Fruit fly (Drosophila melanogaster) whole organism, embryonic: ENCODE results near the gene Bx42.

Experiments used
- BEAF-32 ChIP-seq: fragments of 200-800 bp; sonication (Bioruptor generic); optimal IDR thresholded peaks from 3 replicates; lab custom pipeline; 2017; ENCODE audit warnings: missing biosample characterization, missing genetic modification characterization, mild to moderate bottlenecking, moderate library complexity, missing genetic modification reagents
- CG10147 ChIP-seq: fragments of 200-800 bp; sonication (Bioruptor generic); optimal IDR thresholded peaks from 2 replicates; lab custom pipeline; 2019; ENCODE audit warnings: missing biosample characterization, mild to moderate bottlenecking, missing genetic modification characterization, moderate library complexity
- CG10543 ChIP-seq: fragments of 200-800 bp; sonication (Bioruptor generic); optimal IDR thresholded peaks from 3 replicates; lab custom pipeline; 2017; ENCODE audit warnings: missing biosample characterization, mild to moderate bottlenecking, missing genetic modification characterization, moderate library complexity
- CG10654 ChIP-seq: fragments of 200-800 bp; sonication (Bioruptor generic); optimal IDR thresholded peaks from 2 replicates; lab custom pipeline; 2016; ENCODE audit warnings: missing biosample characterization, missing genetic modification characterization
- CG10959 ChIP-seq: fragments of 200-800 bp; sonication (Bioruptor generic); IDR thresholded peaks from 2 replicates; pipeline ENCODE4 v1.3.6; 2022; ENCODE audit warnings: missing biosample characterization, missing genetic modification characterization
- CG15073 ChIP-seq: fragments of 200-800 bp; sonication (Bioruptor generic); optimal IDR thresholded peaks from 2 replicates; lab custom pipeline; 2016; ENCODE audit warnings: missing biosample characterization, missing genetic modification characterization
- CG15514 ChIP-seq: fragments of 200-800 bp; sonication (Bioruptor generic); optimal IDR thresholded peaks from 3 replicates; lab custom pipeline; 2017; ENCODE audit warnings: missing biosample characterization, missing genetic modification characterization, mild to moderate bottlenecking, moderate library complexity, missing genetic modification reagents
- CG16863 ChIP-seq: fragments of 200-800 bp; sonication (Bioruptor generic); optimal IDR thresholded peaks from 3 replicates; lab custom pipeline; 2016; ENCODE audit warnings: missing biosample characterization, missing genetic modification characterization
- CG17361 ChIP-seq: fragments of 200-800 bp; sonication (Bioruptor generic); IDR thresholded peaks from 3 replicates; pipeline ENCODE4 v1.3.6; 2022; ENCODE audit warnings: missing biosample characterization, missing genetic modification characterization
- CG2199 ChIP-seq: fragments of 200-800 bp; sonication (Bioruptor generic); IDR thresholded peaks from 3 replicates; pipeline ENCODE4 v1.3.6; 2022; ENCODE audit warnings: missing biosample characterization, missing genetic modification characterization
- CG2875 ChIP-seq: fragments of 200-800 bp; sonication (Bioruptor generic); optimal IDR thresholded peaks from 2 replicates; lab custom pipeline; 2017; ENCODE audit warnings: missing biosample characterization, mild to moderate bottlenecking, missing genetic modification characterization, missing genetic modification reagents
- CG2889 ChIP-seq: fragments of 200-800 bp; sonication (Bioruptor generic); IDR thresholded peaks from 3 replicates; pipeline ENCODE4 v1.3.6; 2022; ENCODE audit warnings: missing biosample characterization, missing genetic modification characterization
- CG30020 ChIP-seq: fragments of 200-800 bp; optimal IDR thresholded peaks from 2 replicates; lab custom pipeline; 2019; ENCODE audit warnings: missing biosample characterization, mild to moderate bottlenecking, missing genetic modification characterization, moderate library complexity
- CG30403 ChIP-seq: fragments of 200-800 bp; sonication (Bioruptor generic); optimal IDR thresholded peaks from 3 replicates; lab custom pipeline; 2016; ENCODE audit warnings: missing biosample characterization, missing genetic modification characterization
- CG34376 ChIP-seq: fragments of 200-800 bp; sonication (Bioruptor generic); optimal IDR thresholded peaks from 2 replicates; lab custom pipeline; 2018; ENCODE audit warnings: missing biosample characterization, mild to moderate bottlenecking, missing genetic modification characterization
- CG8924 ChIP-seq: fragments of 200-800 bp; optimal IDR thresholded peaks from 3 replicates; lab custom pipeline; 2019; ENCODE audit warnings: missing biosample characterization, mild to moderate bottlenecking, missing genetic modification characterization, moderate library complexity
- CG9817 ChIP-seq: fragments of 200-800 bp; sonication (Bioruptor generic); optimal IDR thresholded peaks from 2 replicates; lab custom pipeline; 2018; ENCODE audit warnings: missing biosample characterization, mild to moderate bottlenecking, missing genetic modification characterization, moderate library complexity
- D19B ChIP-seq: fragments of 200-800 bp; sonication (Bioruptor generic); optimal IDR thresholded peaks from 2 replicates; lab custom pipeline; 2017; ENCODE audit warnings: missing biosample characterization, mild to moderate bottlenecking, missing genetic modification characterization
- Dfd ChIP-seq, 2 experiments: fragments of >200 bp; optimal IDR thresholded peaks; 2 replicates each; lab custom pipeline; 2017; ENCODE audit warnings: missing biosample characterization in 2 of 2, missing genetic modification characterization in 2 of 2
- Dip3 ChIP-seq: fragments of 200-800 bp; sonication (Bioruptor generic); optimal IDR thresholded peaks from 3 replicates; lab custom pipeline; 2016; ENCODE audit warnings: missing biosample characterization, missing genetic modification characterization
- Doc2 ChIP-seq: fragments of 200-800 bp; sonication (Bioruptor generic); IDR thresholded peaks from 2 replicates; pipeline ENCODE4 v1.3.6; 2022; ENCODE audit warnings: missing biosample characterization, missing genetic modification characterization
- Eip74EF ChIP-seq, 2 experiments: fragments of 200-800 bp in 1 of 2; fragments of >200 bp in 1 of 2; sonication (Bioruptor generic) in 1 of 2; optimal IDR thresholded peaks; 2 replicates each; lab custom pipeline; 2017 to 2019; ENCODE audit warnings: missing biosample characterization in 2 of 2, missing genetic modification characterization in 2 of 2, mild to moderate bottlenecking in 1 of 2, moderate library complexity in 1 of 2
- Med ChIP-seq: fragments of 200-800 bp; sonication (Bioruptor generic); peaks from one replicate; lab custom pipeline; 2016; ENCODE audit warnings: missing biosample characterization, missing genetic modification characterization, mild to moderate bottlenecking, inconsistent platforms, moderate library complexity
- Nf-YB ChIP-seq: fragments of 200-800 bp; sonication (Bioruptor generic); optimal IDR thresholded peaks from 3 replicates; lab custom pipeline; 2019; ENCODE audit warnings: missing biosample characterization, mild to moderate bottlenecking, missing genetic modification characterization, moderate library complexity
- Nf-YC ChIP-seq: fragments of 200-800 bp; optimal IDR thresholded peaks from 3 replicates; lab custom pipeline; 2019; ENCODE audit warnings: missing biosample characterization, mild to moderate bottlenecking, missing genetic modification characterization, moderate library complexity
- Oaz ChIP-seq: fragments of 200-800 bp; sonication (Bioruptor generic); IDR thresholded peaks from 2 replicates; pipeline ENCODE4 v1.3.6; 2022; ENCODE audit warnings: missing biosample characterization, missing genetic modification characterization
- Ptx1 ChIP-seq: fragments of 200-800 bp; sonication (Bioruptor generic); IDR thresholded peaks from 2 replicates; pipeline ENCODE4 v1.3.6; 2022; ENCODE audit warnings: missing biosample characterization, missing genetic modification characterization
- Scr ChIP-seq: fragments of 200-800 bp; sonication (Bioruptor generic); IDR thresholded peaks from 2 replicates; pipeline ENCODE4 v1.3.6; 2022; ENCODE audit warnings: missing biosample characterization, missing genetic modification characterization; ENCODE audit not compliant: partially characterized antibody
- Sin3A ChIP-seq: fragments of >200 bp; optimal IDR thresholded peaks from 2 replicates; lab custom pipeline; 2018
- abd-A ChIP-seq: fragments of 200-800 bp; sonication (Bioruptor generic); optimal IDR thresholded peaks from 3 replicates; lab custom pipeline; 2019; ENCODE audit warnings: missing biosample characterization, mild to moderate bottlenecking, missing genetic modification characterization, moderate library complexity
- ara ChIP-seq: fragments of 200-800 bp; sonication (Bioruptor generic); IDR thresholded peaks from 2 replicates; pipeline ENCODE4 v1.3.6; 2022; ENCODE audit warnings: missing biosample characterization, missing genetic modification characterization
- cad ChIP-seq: fragments of >200 bp; optimal IDR thresholded peaks from 2 replicates; lab custom pipeline; 2017; ENCODE audit warnings: missing biosample characterization, missing genetic modification characterization
- cas ChIP-seq: fragments of 200-800 bp; sonication (Bioruptor generic); IDR thresholded peaks from 2 replicates; pipeline ENCODE4 v1.3.6; 2022; ENCODE audit warnings: missing biosample characterization, missing genetic modification characterization
- cwo ChIP-seq: fragments of 200-800 bp; sonication (Bioruptor generic); optimal IDR thresholded peaks from 3 replicates; lab custom pipeline; 2017; ENCODE audit warnings: missing biosample characterization, missing genetic modification characterization, mild to moderate bottlenecking, moderate library complexity, missing genetic modification reagents
- dan ChIP-seq: fragments of 200-800 bp; sonication (Bioruptor generic); IDR thresholded peaks from 2 replicates; pipeline ENCODE4 v1.3.6; 2022; ENCODE audit warnings: missing biosample characterization, missing genetic modification characterization
- dpn ChIP-seq, 2 experiments: fragments of 200-800 bp; sonication (Bioruptor generic); optimal IDR thresholded peaks; 3 replicates each; lab custom pipeline; 2016; ENCODE audit warnings: missing biosample characterization in 2 of 2, missing genetic modification characterization in 2 of 2
- fd3F ChIP-seq: fragments of 200-800 bp; sonication (Bioruptor generic); optimal IDR thresholded peaks from 2 replicates; lab custom pipeline; 2018; ENCODE audit warnings: missing biosample characterization, mild to moderate bottlenecking, missing genetic modification characterization, moderate library complexity
- gro ChIP-seq: fragments of 200-800 bp; sonication (Bioruptor generic); optimal IDR thresholded peaks from 2 replicates; lab custom pipeline; 2016; ENCODE audit warnings: missing biosample characterization, missing genetic modification characterization
- gsb ChIP-seq: fragments of 200-800 bp; sonication (Bioruptor generic); IDR thresholded peaks from 2 replicates; pipeline ENCODE4 v1.3.6; 2022; ENCODE audit warnings: missing biosample characterization, missing genetic modification characterization
- ken ChIP-seq: fragments of 200-800 bp; sonication (Bioruptor generic); IDR thresholded peaks from 3 replicates; pipeline ENCODE4 v1.3.6; 2022; ENCODE audit warnings: missing biosample characterization, missing genetic modification characterization
- lab ChIP-seq: fragments of 200-800 bp; sonication (Bioruptor generic); optimal IDR thresholded peaks from 3 replicates; lab custom pipeline; 2017; ENCODE audit warnings: missing biosample characterization, missing genetic modification characterization, mild to moderate bottlenecking, moderate library complexity, missing genetic modification reagents
- lilli ChIP-seq: fragments of 200-800 bp; sonication (Bioruptor generic); optimal IDR thresholded peaks from 3 replicates; lab custom pipeline; 2016; ENCODE audit warnings: missing biosample characterization, missing genetic modification characterization
- lola ChIP-seq, 3 experiments: fragments of >200 bp in 2 of 3; fragments of 200-800 bp in 1 of 3; sonication (Bioruptor generic) in 1 of 3; optimal IDR thresholded peaks; 2 replicates each; lab custom pipeline; 2017 to 2019; ENCODE audit warnings: missing biosample characterization in 3 of 3, missing genetic modification characterization in 3 of 3, mild to moderate bottlenecking in 1 of 3, moderate library complexity in 1 of 3
- maf-S ChIP-seq: fragments of 200-800 bp; sonication (Bioruptor generic); optimal IDR thresholded peaks from 2 replicates; lab custom pipeline; 2016; ENCODE audit warnings: missing biosample characterization, missing genetic modification characterization
- otp ChIP-seq: fragments of 200-800 bp; sonication (Bioruptor generic); IDR thresholded peaks from 3 replicates; pipeline ENCODE4, ENCODE4 v1.3.6; 2022; ENCODE audit warnings: missing biosample characterization, missing genetic modification characterization
- sens ChIP-seq: fragments of 200-800 bp; sonication (Bioruptor generic); peaks from one replicate; lab custom pipeline; 2016; ENCODE audit warnings: missing biosample characterization, missing genetic modification characterization
- seq ChIP-seq: fragments of 200-800 bp; sonication (Bioruptor generic); IDR thresholded peaks from 2 replicates; pipeline ENCODE4 v1.3.6; 2022; ENCODE audit warnings: missing biosample characterization, missing genetic modification characterization
- slbo ChIP-seq: fragments of 200-800 bp; sonication (Bioruptor generic); IDR thresholded peaks from 2 replicates; pipeline ENCODE4 v1.3.6; 2022; ENCODE audit warnings: missing biosample characterization, missing genetic modification characterization
- slou ChIP-seq: fragments of 200-800 bp; sonication (Bioruptor generic); optimal IDR thresholded peaks from 3 replicates; lab custom pipeline; 2016; ENCODE audit warnings: missing biosample characterization, missing genetic modification characterization
- tio ChIP-seq: fragments of 200-800 bp; sonication (Bioruptor generic); optimal IDR thresholded peaks from 2 replicates; lab custom pipeline; 2017; ENCODE audit warnings: missing biosample characterization, missing genetic modification characterization, inconsistent platforms
- tx ChIP-seq: fragments of 200-800 bp; sonication (Bioruptor generic); optimal IDR thresholded peaks from 2 replicates; lab custom pipeline; 2016; ENCODE audit warnings: missing biosample characterization, missing genetic modification characterization

The Bx42 gene

DNA sequence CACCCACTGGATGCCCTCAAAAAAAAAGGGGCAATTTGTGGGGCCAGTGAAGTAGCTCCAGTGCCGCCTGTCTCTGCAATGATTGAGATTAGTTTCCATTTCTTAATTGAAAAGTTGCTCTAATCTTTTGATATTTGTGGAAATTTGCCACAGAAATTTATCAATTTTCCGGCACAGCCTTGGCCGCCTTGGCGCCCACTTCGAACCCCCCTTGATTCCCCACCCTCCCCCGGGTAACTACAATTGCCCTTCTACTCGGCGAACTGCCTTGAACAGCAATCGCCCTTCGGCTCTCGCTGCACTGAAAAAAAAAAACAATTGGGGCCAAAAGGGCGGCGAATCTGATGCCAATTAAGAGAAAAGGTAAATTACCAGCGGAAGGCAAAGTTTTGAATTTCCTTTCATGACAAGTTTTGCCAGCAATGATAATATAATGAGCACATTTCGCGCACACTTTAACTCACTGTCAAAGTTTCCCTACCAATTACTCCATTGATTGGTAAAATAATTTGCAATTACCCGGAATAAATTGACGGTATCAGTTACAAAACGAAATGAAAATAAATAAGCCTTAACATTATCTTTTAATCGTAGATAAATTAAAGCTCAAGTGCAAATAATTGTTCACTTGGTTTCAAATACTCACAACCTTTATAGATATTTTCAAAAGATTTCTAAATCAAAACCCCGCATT lies 13.4 kb upstream of the Bx42 start (continued):
- TF ChIP-seq CG2875 (peak; percentile 4), abd-A (tag; lab: Kevin White, UChicago) (no peak), CG10959 (GFP tag; lab: Robert Waterston, UW) (no peak), maf-S (GFP tag; lab: Kevin White, UChicago) (no peak), lilli (peak; percentile 1), Scr (no peak), cwo (peak; percentile 0), sens (GFP tag; lab: Kevin White, UChicago) (peak; percentile 73), CG8924 (tag; lab: Kevin White, UChicago) (peak; percentile 12), seq (GFP tag; lab: Robert Waterston, UW) (no peak), tio (peak; percentile 6), CG30403 (peak; percentile 38), Nf-YC (tag; lab: Kevin White, UChicago) (no peak), CG17361 (GFP tag; lab: Robert Waterston, UW) (peak; percentile 49; the same call in 2 of the 3 replicates), ken (GFP tag; lab: Robert Waterston, UW) (0 out of 3 replicates have a peak, but pooled peaks have one; percentile 11), ara (GFP tag; lab: Robert Waterston, UW) (no peak), D19B (GFP tag; lab: Kevin White, UChicago) (peak; percentile 7), slou (GFP tag; lab: Kevin White, UChicago) (no peak), cas (no peak), Eip74EF (GFP tag; optimal IDR thresholded peaks at IDR 0.05; lab: Kevin White, UChicago) (no peak), Dip3 (no peak), CG15073 (GFP tag; lab: Kevin White, UChicago) (no peak), fd3F (no peak), dpn (GFP tag; optimal IDR thresholded peaks at IDR 0.05; lab: Kevin White, UChicago) (no peak), Oaz (GFP tag; lab: Robert Waterston, UW) (no peak), CG2199 (GFP tag; lab: Robert Waterston, UW) (no peak), gro (GFP tag; lab: Kevin White, UChicago) (no peak), dan (GFP tag; lab: Robert Waterston, UW) (no peak), cad (GFP tag; lab: Kevin White, UChicago) (no peak), CG30020 (tag; lab: Kevin White, UChicago) (no peak), CG10147 (GFP tag; lab: Kevin White, UChicago) (peak; percentile 12), tx (no peak), lab (GFP tag; lab: Kevin White, UChicago) (peak; percentile 43), Med (GFP tag; lab: Kevin White, UChicago) (peak; percentile 63), CG15514 (no peak), CG10543 (GFP tag; lab: Kevin White, UChicago) (no peak), Dfd (GFP tag; optimal IDR thresholded peaks at IDR 0.05; lab: Kevin White, UChicago) (no peak), lola (GFP tag; optimal IDR thresholded peaks at IDR 0.05; lab: Kevin White, UChicago) (no peak), slbo (GFP tag; lab: Robert Waterston, UW) (no peak), Doc2 (GFP tag; lab: Robert Waterston, UW) (no peak), BEAF-32 (GFP tag; lab: Kevin White, UChicago) (no peak), CG10654 (GFP tag; lab: Kevin White, UChicago) (no peak), CG2889 (GFP tag; lab: Robert Waterston, UW) (no peak), otp (GFP tag; lab: Robert Waterston, UW) (no peak), CG9817 (no peak), CG16863 (GFP tag; lab: Kevin White, UChicago) (peak; percentile 3), Sin3A (lab: Kevin White, UChicago) (no peak), gsb (GFP tag; lab: Robert Waterston, UW) (no peak), Nf-YB (no peak), CG34376 (GFP tag; lab: Kevin White, UChicago) (no peak), Ptx1 (GFP tag; lab: Robert Waterston, UW) (0 out of 2 replicates have a peak, but pooled peaks have one; percentile 6)
